Fruit fly (Drosophila melanogaster): ENCODE results near the gene CG14187.

Gene CG14187

dm6 chr3L:20104543-20105046 lies 8.1 kb downstream of the CG14187 start (continued):
- TF ChIP-seq kah (GFP tag; optimal IDR thresholded peaks at IDR 0.05) (no peak), slbo (GFP tag; IDR thresholded peaks at IDR 0.05) (0 out of 2 replicates have a peak, but pooled peaks have one; percentile 17), shn (GFP tag; optimal IDR thresholded peaks at IDR 0.05) (no peak), CG12769 (tag; optimal IDR thresholded peaks at IDR 0.05) (peak; percentile 41), Rfx (GFP tag; IDR thresholded peaks at IDR 0.05) (no peak), fd96Cb (tag; optimal IDR thresholded peaks at IDR 0.05) (no peak), crp (GFP tag; optimal IDR thresholded peaks at IDR 0.05) (no peak), YL-1 (GFP tag; optimal IDR thresholded peaks at IDR 0.05) (peak; percentile 9), Drgx (GFP tag; IDR thresholded peaks at IDR 0.05) (no peak), CG1602 (GFP tag; optimal IDR thresholded peaks at IDR 0.05) (no peak), H2.0 (GFP tag; IDR thresholded peaks at IDR 0.05) (no peak), sens (GFP tag) (peak; percentile 60), Vsx1 (GFP tag; optimal IDR thresholded peaks at IDR 0.05) (no peak), CG30403 (GFP tag; optimal IDR thresholded peaks at IDR 0.05) (no peak), bigmax (GFP tag; optimal IDR thresholded peaks at IDR 0.05) (no peak), ken (GFP tag; IDR thresholded peaks at IDR 0.05) (no peak), CG3838 (GFP tag; optimal IDR thresholded peaks at IDR 0.05) (no peak), HLH3B (GFP tag; IDR thresholded peaks at IDR 0.05) (no peak), phol (tag; optimal IDR thresholded peaks at IDR 0.05) (no peak), corto (GFP tag; optimal IDR thresholded peaks at IDR 0.05) (no peak), Trl (optimal IDR thresholded peaks at IDR 0.05) (no peak), Trl (GFP tag; optimal IDR thresholded peaks at IDR 0.05) (no peak), BtbVII (GFP tag; optimal IDR thresholded peaks at IDR 0.05) (peak; percentile 31), CG7357 (GFP tag; IDR thresholded peaks at IDR 0.05) (no peak), seq (GFP tag; IDR thresholded peaks at IDR 0.05) (no peak), unc-4 (GFP tag; IDR thresholded peaks at IDR 0.05; ENCODE audit: partially characterized antibody) (no peak), Blimp-1 (GFP tag; optimal IDR thresholded peaks at IDR 0.05) (peak; percentile 3), row (GFP tag; IDR thresholded peaks at IDR 0.05) (peak; percentile 34; the same call in 1 of the 3 replicates), Usf (GFP tag; optimal IDR thresholded peaks at IDR 0.05) (no peak), scrt (GFP tag; optimal IDR thresholded peaks at IDR 0.05) (no peak), Lhr (GFP tag; optimal IDR thresholded peaks at IDR 0.05) (no peak), CG15601 (tag; optimal IDR thresholded peaks at IDR 0.05) (no peak), CG13775 (GFP tag; optimal IDR thresholded peaks at IDR 0.05) (no peak), CG17385 (GFP tag; optimal IDR thresholded peaks at IDR 0.05) (no peak), slou (GFP tag; optimal IDR thresholded peaks at IDR 0.05) (no peak), nerfin-1 (tag; optimal IDR thresholded peaks at IDR 0.05) (peak; percentile 5), grn (GFP tag; optimal IDR thresholded peaks at IDR 0.05) (no peak), dm (GFP tag; optimal IDR thresholded peaks at IDR 0.05) (no peak), Fer2 (tag; optimal IDR thresholded peaks at IDR 0.05) (no peak)

DNA sequence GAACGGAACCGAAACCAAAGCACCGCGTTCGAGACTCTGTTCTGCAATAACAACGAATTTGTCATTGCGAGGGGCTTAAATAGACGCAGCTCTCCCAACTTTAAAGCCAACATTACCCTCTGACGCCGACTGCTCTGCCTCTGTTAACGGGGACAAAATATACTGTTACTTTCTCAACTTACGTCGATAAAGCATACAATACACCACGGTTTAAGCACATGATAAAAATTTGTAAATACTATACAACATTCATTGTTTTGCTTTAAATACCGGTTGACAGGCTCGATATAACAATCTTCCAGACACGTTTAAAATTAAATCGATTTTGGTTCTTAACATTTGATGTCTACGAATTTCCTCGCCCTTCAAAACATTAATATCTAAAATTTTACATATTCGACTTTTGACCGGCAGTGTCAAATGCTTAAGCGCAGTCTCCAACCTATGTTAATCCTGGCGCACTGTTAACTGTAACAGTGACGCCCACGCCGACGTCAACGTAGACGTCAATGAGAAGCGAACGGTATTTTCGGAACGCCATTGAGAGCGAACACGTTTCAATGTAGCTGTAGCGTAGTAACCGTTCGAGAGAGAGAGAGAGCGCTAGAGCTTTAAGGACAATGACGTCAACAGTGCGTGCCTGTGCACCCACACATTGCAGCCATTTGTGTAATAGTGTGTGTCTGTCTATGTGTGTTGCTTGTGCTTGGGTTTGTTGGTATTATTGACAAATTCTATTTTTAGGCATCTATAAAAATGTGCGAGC lies 8.7 kb downstream of the CG14187 start, which contains the start of gene CG14186:
CG14186 (minus strand) TSS at position 51 of the 766 bp plus-strand sequence.
- TF ChIP-seq Med (GFP tag) = peak; percentile 62
- peak; percentile 11 for TF ChIP-seq gfzf (GFP tag; optimal IDR thresholded peaks at IDR 0.05)
- TF ChIP-seq CoRest (tag; optimal IDR thresholded peaks at IDR 0.05) = peak; percentile 17
- TF ChIP-seq chinmo (GFP tag; IDR thresholded peaks at IDR 0.05; ENCODE audit: partially characterized antibody) = 0 out of 4 replicates have a peak, but pooled peaks have one; percentile 69
- TF ChIP-seq Rx (GFP tag; IDR thresholded peaks at IDR 0.05) = no peak
- TF ChIP-seq hkb (optimal IDR thresholded peaks at IDR 0.05) = peak; percentile 23
- TF ChIP-seq hkb (GFP tag; IDR thresholded peaks at IDR 0.05) = no peak
- peak; percentile 60 for TF ChIP-seq Lhr (GFP tag; optimal IDR thresholded peaks at IDR 0.05)
- peak; percentile 60 for TF ChIP-seq knrl (GFP tag; IDR thresholded peaks at IDR 0.05; ENCODE audit: partially characterized antibody)
- TF ChIP-seq pzg (GFP tag; optimal IDR thresholded peaks at IDR 0.05) = peak; percentile 26
- TF ChIP-seq amos (GFP tag; IDR thresholded peaks at IDR 0.05; ENCODE audit: partially characterized antibody) = peak; percentile 44; the same call in 1 of the 2 replicates
- TF ChIP-seq CG9437 (GFP tag; optimal IDR thresholded peaks at IDR 0.05) = peak; percentile 24
- TF ChIP-seq pita (GFP tag; optimal IDR thresholded peaks at IDR 0.05) = peak; percentile 64

Measured in whole organism, embryonic.